Worm (Caenorhabditis elegans) whole organism, L1 larva: ENCODE data around the gene H20E11.1.

Experiments
- C04F5.9 ChIP-seq: sonication (generic microtip); optimal IDR thresholded peaks from 2 replicates; lab custom pipeline; 2016; ENCODE audit warnings: missing genetic modification characterization, missing compliant biosample characterization
- C34B4.2 ChIP-seq: sonication (generic microtip); optimal IDR thresholded peaks from 2 replicates; lab custom pipeline; 2017; ENCODE audit warnings: mild to moderate bottlenecking, missing genetic modification characterization, missing compliant biosample characterization
- aha-1 ChIP-seq: fragments of 150-350 bp; optimal IDR thresholded peaks from 2 replicates; lab custom pipeline; 2014; ENCODE audit warnings: missing biosample characterization, missing genetic modification characterization
- ama-1 ChIP-seq: fragments of 150-350 bp; optimal IDR thresholded peaks from 2 replicates; lab custom pipeline; 2014
- ceh-63 ChIP-seq: fragments of 200-800 bp; sonication (Bioruptor generic); optimal IDR thresholded peaks from 2 replicates; lab custom pipeline; 2018; ENCODE audit warnings: mild to moderate bottlenecking, missing genetic modification characterization, missing compliant biosample characterization
- ceh-82 ChIP-seq, 3 experiments: fragments of 150-350 bp in 1 of 3; sonication (generic microtip) in 2 of 3; optimal IDR thresholded peaks; 2 replicates each; lab custom pipeline; 2014 to 2017; ENCODE audit warnings: missing biosample characterization in 3 of 3, missing genetic modification characterization in 3 of 3
- ceh-88 ChIP-seq: fragments of 200-800 bp; sonication (Bioruptor generic); IDR thresholded peaks from 2 replicates; pipeline ENCODE4 v1.3.6; 2022; ENCODE audit warnings: missing genetic modification characterization, missing compliant biosample characterization
- dpl-1 ChIP-seq, 3 experiments: fragments of 150-350 bp in 2 of 3; sonication (generic microtip) in 1 of 3; optimal IDR thresholded peaks; 2 replicates each; lab custom pipeline; 2014 to 2017; ENCODE audit warnings: missing biosample characterization in 3 of 3, missing genetic modification characterization in 3 of 3, missing genetic modification reagents in 3 of 3
- efl-1 ChIP-seq, 4 experiments: fragments of 150-350 bp; optimal IDR thresholded peaks in 3 of 4; peaks in 1 of 4; 1 replicate in 1 of 4; 2 replicates in 3 of 4; lab custom pipeline; 2014; ENCODE audit warnings: missing biosample characterization in 2 of 4, missing genetic modification characterization in 2 of 4, missing genetic modification reagents in 2 of 4
- efl-3 ChIP-seq: fragments of 200-800 bp; sonication (Bioruptor generic); optimal IDR thresholded peaks from 2 replicates; lab custom pipeline; 2018; ENCODE audit warnings: mild to moderate bottlenecking, missing genetic modification characterization, missing compliant biosample characterization
- egl-27 ChIP-seq, 2 experiments: fragments of 150-350 bp in 1 of 2; sonication (generic microtip); optimal IDR thresholded peaks; 3 replicates each; lab custom pipeline; 2017 to 2018; ENCODE audit warnings: missing biosample characterization in 2 of 2, missing genetic modification characterization in 2 of 2, missing genetic modification reagents in 2 of 2
- ets-5 ChIP-seq: fragments of 200-800 bp; sonication (Bioruptor generic); IDR thresholded peaks from 2 replicates; pipeline ENCODE4 v1.3.6; 2022; ENCODE audit warnings: missing genetic modification characterization, missing compliant biosample characterization
- fkh-10 ChIP-seq: sonication (generic microtip); optimal IDR thresholded peaks from 2 replicates; lab custom pipeline; 2017; ENCODE audit warnings: missing biosample characterization, missing genetic modification reagents, missing genetic modification characterization
- fkh-4 ChIP-seq: sonication (generic microtip); optimal IDR thresholded peaks from 2 replicates; lab custom pipeline; 2016; ENCODE audit warnings: missing compliant biosample characterization, missing genetic modification characterization, borderline replicate concordance
- fkh-8 ChIP-seq: sonication (generic microtip); optimal IDR thresholded peaks from 2 replicates; lab custom pipeline; 2016; ENCODE audit warnings: mild to moderate bottlenecking, missing genetic modification characterization, missing compliant biosample characterization
- fos-1 ChIP-seq: fragments of 150-350 bp; optimal IDR thresholded peaks from 2 replicates; lab custom pipeline; 2014; ENCODE audit warnings: missing biosample characterization, missing genetic modification characterization
- irx-1 ChIP-seq: sonication (generic microtip); optimal IDR thresholded peaks from 2 replicates; lab custom pipeline; 2016; ENCODE audit warnings: missing genetic modification characterization, missing compliant biosample characterization
- jun-1 ChIP-seq: fragments of 150-350 bp; optimal IDR thresholded peaks from 2 replicates; lab custom pipeline; 2014; ENCODE audit warnings: missing biosample characterization, missing genetic modification reagents, missing genetic modification characterization
- lin-14 ChIP-seq: fragments of 200-800 bp; sonication (Bioruptor generic); optimal IDR thresholded peaks from 2 replicates; lab custom pipeline; 2018; ENCODE audit warnings: mild to moderate bottlenecking, missing genetic modification characterization, moderate library complexity, missing compliant biosample characterization
- lir-3 ChIP-seq: sonication (generic microtip); optimal IDR thresholded peaks from 2 replicates; lab custom pipeline; 2016; ENCODE audit warnings: mild to moderate bottlenecking, missing genetic modification characterization, moderate library complexity, missing compliant biosample characterization; ENCODE audit not compliant: poor library complexity
- mab-9 ChIP-seq: fragments of 200-800 bp; sonication (Bioruptor generic); IDR thresholded peaks from 2 replicates; pipeline ENCODE4 v1.3.6; 2022; ENCODE audit warnings: missing genetic modification reagents, missing genetic modification characterization, missing compliant biosample characterization
- mef-2 ChIP-seq: fragments of 150-350 bp; optimal IDR thresholded peaks from 2 replicates; lab custom pipeline; 2014; ENCODE audit warnings: missing biosample characterization, missing genetic modification characterization
- nhr-11 ChIP-seq: fragments of 150-350 bp; optimal IDR thresholded peaks from 2 replicates; lab custom pipeline; 2014; ENCODE audit warnings: missing biosample characterization, missing genetic modification characterization
- nhr-12 ChIP-seq: sonication (generic microtip); optimal IDR thresholded peaks from 2 replicates; lab custom pipeline; 2017; ENCODE audit warnings: missing biosample characterization, missing genetic modification characterization
- nhr-19 ChIP-seq: fragments of 200-800 bp; sonication (Bioruptor generic); conservative IDR thresholded peaks from 2 replicates; pipeline ENCODE4 v1.3.6; 2022; ENCODE audit warnings: missing genetic modification characterization, missing compliant biosample characterization
- nhr-237 ChIP-seq: fragments of 150-350 bp; optimal IDR thresholded peaks from 2 replicates; lab custom pipeline; 2014; ENCODE audit warnings: missing biosample characterization, missing genetic modification characterization
- nhr-28 ChIP-seq: fragments of 150-350 bp; optimal IDR thresholded peaks from 2 replicates; lab custom pipeline; 2014; ENCODE audit warnings: missing biosample characterization, missing genetic modification characterization
- nhr-47 ChIP-seq: sonication (generic microtip); optimal IDR thresholded peaks from 2 replicates; lab custom pipeline; 2016; ENCODE audit warnings: mild to moderate bottlenecking, missing genetic modification characterization, moderate library complexity, missing compliant biosample characterization
- nhr-71 ChIP-seq: sonication (generic microtip); optimal IDR thresholded peaks from 2 replicates; lab custom pipeline; 2016; ENCODE audit warnings: mild to moderate bottlenecking, missing genetic modification characterization, moderate library complexity, missing compliant biosample characterization
- nhr-85 ChIP-seq: sonication (generic microtip); peaks from one replicate; lab custom pipeline; 2016; ENCODE audit warnings: missing genetic modification characterization, inconsistent platforms, missing compliant biosample characterization
- nhr-90 ChIP-seq: sonication (generic microtip); optimal IDR thresholded peaks from 2 replicates; lab custom pipeline; 2016; ENCODE audit warnings: mild to moderate bottlenecking, missing genetic modification characterization, missing compliant biosample characterization; ENCODE audit not compliant: poor library complexity
- pag-3 ChIP-seq: sonication (generic microtip); optimal IDR thresholded peaks from 2 replicates; lab custom pipeline; 2017; ENCODE audit warnings: missing genetic modification characterization, mild to moderate bottlenecking, missing compliant biosample characterization, antibody characterized with exemption, borderline replicate concordance; ENCODE audit not compliant: insufficient read depth
- pax-3 ChIP-seq: fragments of 200-800 bp; sonication (Bioruptor generic); optimal IDR thresholded peaks from 2 replicates; lab custom pipeline; 2018; ENCODE audit warnings: mild to moderate bottlenecking, missing genetic modification characterization, moderate library complexity, missing compliant biosample characterization
- pqm-1 ChIP-seq: sonication (generic microtip); optimal IDR thresholded peaks from 3 replicates; lab custom pipeline; 2017; ENCODE audit warnings: missing biosample characterization, missing genetic modification characterization
- rnt-1 ChIP-seq: sonication (generic microtip); optimal IDR thresholded peaks from 2 replicates; lab custom pipeline; 2016; ENCODE audit warnings: mild to moderate bottlenecking, missing genetic modification characterization, moderate library complexity, missing compliant biosample characterization
- snu-23 ChIP-seq: sonication (generic microtip); optimal IDR thresholded peaks from 2 replicates; lab custom pipeline; 2016; ENCODE audit warnings: missing genetic modification characterization, missing compliant biosample characterization
- sptf-1 ChIP-seq: fragments of 150-350 bp; optimal IDR thresholded peaks from 2 replicates; lab custom pipeline; 2014; ENCODE audit warnings: missing biosample characterization, missing genetic modification characterization
- unc-30 ChIP-seq: sonication (generic microtip); optimal IDR thresholded peaks from 2 replicates; lab custom pipeline; 2017; ENCODE audit warnings: missing biosample characterization, missing genetic modification characterization
- unc-62 ChIP-seq: fragments of 150-350 bp; optimal IDR thresholded peaks from 2 replicates; lab custom pipeline; 2014; ENCODE audit warnings: missing biosample characterization, missing genetic modification reagents, missing genetic modification characterization
- xbp-1 ChIP-seq: sonication (generic microtip); optimal IDR thresholded peaks from 2 replicates; lab custom pipeline; 2016; ENCODE audit warnings: missing genetic modification characterization, missing compliant biosample characterization
- zag-1 ChIP-seq: fragments of 150-350 bp; optimal IDR thresholded peaks from 2 replicates; lab custom pipeline; 2014; ENCODE audit warnings: missing biosample characterization, missing genetic modification characterization
- ztf-11 ChIP-seq, 2 experiments: sonication (generic microtip); optimal IDR thresholded peaks; 2 replicates each; lab custom pipeline; 2016 to 2017; ENCODE audit warnings: missing genetic modification characterization in 2 of 2, missing biosample characterization in 1 of 2, missing compliant biosample characterization in 1 of 2

The H20E11.1 gene

ce11 chrIV:6841562-6842282, 11.8 kb downstream of the H20E11.1 start (continued):
- TF ChIP-seq ceh-88 (GFP tag; lab: Robert Waterston, UW) (no peak), jun-1 (tag; lab: Kevin White, UChicago) (no peak), irx-1 (tag; lab: Kevin White, UChicago) (no peak), pag-3 (tag; lab: Kevin White, UChicago) (no peak), unc-62 (GFP tag; lab: Kevin White, UChicago) (no peak), zag-1 (tag; lab: Kevin White, UChicago) (no peak), fkh-10 (GFP tag; lab: Kevin White, UChicago) (no peak), mab-9 (no peak), unc-30 (tag; lab: Kevin White, UChicago) (no peak), nhr-28 (no peak), efl-1 (optimal IDR thresholded peaks at IDR 0.05; lab: Kevin White, UChicago) (no peak), efl-1 (GFP tag; optimal IDR thresholded peaks at IDR 0.05 in 1 of 2; lab: Kevin White, UChicago) (no peak), C04F5.9 (tag; lab: Kevin White, UChicago) (no peak), ztf-11 (tag; optimal IDR thresholded peaks at IDR 0.05; lab: Kevin White, UChicago) (no peak), fkh-4 (no peak), nhr-85 (tag; lab: Kevin White, UChicago) (peak; percentile 66), efl-3 (GFP tag; lab: Kevin White, UChicago) (no peak), fkh-8 (tag; lab: Kevin White, UChicago) (no peak), fos-1 (tag; lab: Kevin White, UChicago) (no peak), pax-3 (no peak), nhr-237 (tag; lab: Kevin White, UChicago) (no peak), nhr-12 (tag; lab: Kevin White, UChicago) (no peak), ceh-82 (tag; optimal IDR thresholded peaks at IDR 0.05; lab: Kevin White, UChicago) (no peak), snu-23 (GFP tag; lab: Kevin White, UChicago) (peak; percentile 24), nhr-90 (tag; lab: Kevin White, UChicago) (no peak), ama-1 (lab: Kevin White, UChicago) (no peak), dpl-1 (GFP tag; optimal IDR thresholded peaks at IDR 0.05; lab: Kevin White, UChicago) (no peak), nhr-71 (tag; lab: Kevin White, UChicago) (no peak), mef-2 (tag; lab: Kevin White, UChicago) (no peak), lir-3 (tag; lab: Kevin White, UChicago) (no peak), rnt-1 (tag; lab: Kevin White, UChicago) (no peak), nhr-47 (tag; lab: Kevin White, UChicago) (no peak), ets-5 (GFP tag; lab: Robert Waterston, UW) (no peak), nhr-11 (tag; lab: Kevin White, UChicago) (no peak), lin-14 (GFP tag; lab: Kevin White, UChicago) (peak; percentile 42), C34B4.2 (tag; lab: Kevin White, UChicago) (no peak), nhr-19 (GFP tag; lab: Robert Waterston, UW) (no peak), aha-1 (no peak), ceh-63 (GFP tag; lab: Kevin White, UChicago) (no peak), xbp-1 (tag; lab: Kevin White, UChicago) (no peak), egl-27 (tag; optimal IDR thresholded peaks at IDR 0.05; lab: Kevin White, UChicago) (no peak), pqm-1 (tag; lab: Kevin White, UChicago) (no peak), sptf-1 (tag; lab: Kevin White, UChicago) (no peak)
